Worm (Caenorhabditis elegans): Measurements from ENCODE around the gene fipr-29.

DNA sequence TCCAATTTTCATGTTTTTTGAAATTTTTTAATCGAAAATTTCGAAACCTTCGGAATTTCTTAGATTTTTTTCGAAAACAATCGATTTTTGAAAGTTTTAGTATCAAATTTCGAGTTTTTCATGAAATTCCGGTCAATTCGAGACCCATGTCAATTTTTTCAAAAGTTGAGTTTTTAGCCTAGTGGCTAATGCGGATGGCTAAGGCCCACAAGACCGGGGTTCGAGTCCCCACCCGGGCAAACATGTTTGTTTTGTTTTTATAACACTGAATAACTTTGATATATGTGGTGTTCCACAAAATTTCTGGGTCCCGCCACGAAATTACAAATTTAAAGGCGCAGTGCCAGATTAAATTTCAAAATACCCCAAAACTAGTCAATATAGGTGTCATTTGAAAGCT is 39.2 kb upstream of the fipr-29 start:
- TF ChIP-seq tbx-37 (GFP tag; conservative IDR thresholded peaks at IDR 0.05) (no peak), ama-1 (optimal IDR thresholded peaks at IDR 0.05) (no peak), ets-7 (tag; optimal IDR thresholded peaks at IDR 0.05) (no peak), ceh-36 (tag; optimal IDR thresholded peaks at IDR 0.05) (no peak), hnd-1 (tag; optimal IDR thresholded peaks at IDR 0.05) (no peak), aly-1 (tag; optimal IDR thresholded peaks at IDR 0.05) (no peak), pes-1 (GFP tag; IDR thresholded peaks at IDR 0.05) (no peak), flt-1 (GFP tag; IDR thresholded peaks at IDR 0.05) (no peak), scrt-1 (GFP tag; IDR thresholded peaks at IDR 0.05) (no peak), tra-4 (tag; optimal IDR thresholded peaks at IDR 0.05) (no peak), tbx-11 (GFP tag; IDR thresholded peaks at IDR 0.05) (no peak)
